Fruit fly (Drosophila melanogaster): Measurements from ENCODE around the gene CG14354.

dm6 chr3R:25777098-25777497 is 38.2 kb upstream of the CG14354 start, which contains the start of gene CG17195:
- no peak for TF ChIP-seq h (optimal IDR thresholded peaks at IDR 0.05)
- TF ChIP-seq Myc (optimal IDR thresholded peaks at IDR 0.05) = no peak
- no peak for TF ChIP-seq ttk (optimal IDR thresholded peaks at IDR 0.05)
- TF ChIP-seq psq (optimal IDR thresholded peaks at IDR 0.05) = no peak
- TF ChIP-seq Sin3A (optimal IDR thresholded peaks at IDR 0.05) = no peak

Data from Kc167 (cell line).